Worm (Caenorhabditis elegans): ENCODE results near the gene T04C12.9.

- TF ChIP-seq sptf-1 (tag; optimal IDR thresholded peaks at IDR 0.05) = no peak
- TF ChIP-seq unc-62 (GFP tag; optimal IDR thresholded peaks at IDR 0.05) = no peak
- TF ChIP-seq snpc-4 (tag; optimal IDR thresholded peaks at IDR 0.05) = no peak
- TF ChIP-seq nhr-2 (tag; optimal IDR thresholded peaks at IDR 0.05) = no peak
- no peak for TF ChIP-seq unc-39 (tag; optimal IDR thresholded peaks at IDR 0.05)
- TF ChIP-seq sem-2 (GFP tag; optimal IDR thresholded peaks at IDR 0.05) = no peak
Observed at ce11 chrV:11076028-11076402, 13.0 kb upstream of the T04C12.9 start.
